Worm (Caenorhabditis elegans) whole organism, young adult: ENCODE results near the gene Y40A1A.3.
"Not testable (repeated sequence)": the region's sequence is repeated elsewhere in the genome, so short reads cannot be mapped to it uniquely, and the experiment has no call there.

ENCODE experiments used
- B0261.1 ChIP-seq: sonication (generic microtip); optimal IDR thresholded peaks from 2 replicates; lab custom pipeline; 2016; ENCODE audit warnings: mild to moderate bottlenecking, missing genetic modification characterization, moderate library complexity, missing compliant biosample characterization
- F23B12.7 ChIP-seq: sonication (generic microtip); optimal IDR thresholded peaks from 2 replicates; lab custom pipeline; 2017; ENCODE audit warnings: missing genetic modification characterization, mild to moderate bottlenecking, missing compliant biosample characterization, antibody characterized with exemption, moderate library complexity; ENCODE audit not compliant: insufficient read depth
- Y79H2A.3 ChIP-seq: fragments of 200-800 bp; sonication (Bioruptor generic); conservative IDR thresholded peaks from 2 replicates; pipeline ENCODE4 v1.3.6; 2022; ENCODE audit warnings: missing genetic modification reagents, missing genetic modification characterization, missing compliant biosample characterization
- dpl-1 ChIP-seq: fragments of 150-350 bp; optimal IDR thresholded peaks from 2 replicates; lab custom pipeline; 2014; ENCODE audit warnings: missing biosample characterization, missing genetic modification reagents, missing genetic modification characterization
- egl-18 ChIP-seq: fragments of 200-800 bp; sonication (Bioruptor generic); IDR thresholded peaks from 2 replicates; pipeline ENCODE4 v1.3.6; 2022; ENCODE audit warnings: missing genetic modification reagents, missing genetic modification characterization, missing compliant biosample characterization
- him-1 ChIP-seq: sonication (generic microtip); optimal IDR thresholded peaks from 2 replicates; lab custom pipeline; 2016; ENCODE audit warnings: missing genotype, missing genetic modification reagents, missing genetic modification characterization, missing compliant biosample characterization
- lin-54 ChIP-seq: fragments of 200-800 bp; sonication (Bioruptor generic); optimal IDR thresholded peaks from 2 replicates; lab custom pipeline; 2018; ENCODE audit warnings: mild to moderate bottlenecking, missing genetic modification characterization, missing compliant biosample characterization
- mes-4 ChIP-seq: sonication (generic microtip); optimal IDR thresholded peaks from 2 replicates; lab custom pipeline; 2016; ENCODE audit warnings: missing genotype, missing genetic modification characterization, missing compliant biosample characterization

ce11 chrX:2026342-2026741 lies 28.5 kb upstream of the Y40A1A.3 start, which contains the start of gene Y102A11A.2:
- not testable (repeated sequence) for TF ChIP-seq him-1 (tag; lab: Kevin White, UChicago); egl-18 (GFP tag; lab: Robert Waterston, UW); dpl-1; mes-4; F23B12.7 (tag; lab: Kevin White, UChicago); Y79H2A.3; B0261.1; lin-54 (GFP tag; lab: Kevin White, UChicago)
